Fruit fly (Drosophila melanogaster) whole organism, embryonic: ENCODE measurements around the gene meigo.

ENCODE experiments used
- Abd-B ChIP-seq: fragments of 200-800 bp; sonication (Bioruptor generic); optimal IDR thresholded peaks from 2 replicates; lab custom pipeline; 2018; ENCODE audit warnings: missing biosample characterization, mild to moderate bottlenecking, missing genetic modification characterization, moderate library complexity
- CG12155 ChIP-seq: fragments of 200-800 bp; sonication (Bioruptor generic); optimal IDR thresholded peaks from 3 replicates; lab custom pipeline; 2016; ENCODE audit warnings: missing biosample characterization, missing genetic modification characterization
- CG13287 ChIP-seq: fragments of 200-800 bp; sonication (Bioruptor generic); IDR thresholded peaks from 2 replicates; pipeline ENCODE4 v1.3.6; 2022; ENCODE audit warnings: missing biosample characterization, missing genetic modification characterization; ENCODE audit not compliant: partially characterized antibody
- CG13424 ChIP-seq: fragments of 200-800 bp; sonication (Bioruptor generic); optimal IDR thresholded peaks from 2 replicates; lab custom pipeline; 2019; ENCODE audit warnings: missing biosample characterization, mild to moderate bottlenecking, missing genetic modification characterization, moderate library complexity
- CG13894 ChIP-seq: fragments of 200-800 bp; sonication (Bioruptor generic); optimal IDR thresholded peaks from 3 replicates; lab custom pipeline; 2018; ENCODE audit warnings: missing biosample characterization, mild to moderate bottlenecking, missing genetic modification characterization, moderate library complexity
- CG1529 ChIP-seq: fragments of 200-800 bp; sonication (Bioruptor generic); optimal IDR thresholded peaks from 3 replicates; lab custom pipeline; 2018; ENCODE audit warnings: missing biosample characterization, missing genetic modification characterization
- CG1647 ChIP-seq: fragments of 200-800 bp; sonication (Bioruptor generic); optimal IDR thresholded peaks from 3 replicates; lab custom pipeline; 2016; ENCODE audit warnings: missing biosample characterization, missing genetic modification characterization
- CG3065 ChIP-seq: fragments of 200-800 bp; sonication (Bioruptor generic); optimal IDR thresholded peaks from 2 replicates; lab custom pipeline; 2016; ENCODE audit warnings: missing biosample characterization, missing genetic modification characterization
- CG33213 ChIP-seq: fragments of 200-800 bp; sonication (Bioruptor generic); optimal IDR thresholded peaks from 3 replicates; lab custom pipeline; 2016; ENCODE audit warnings: missing biosample characterization, missing genetic modification characterization
- CG3726 ChIP-seq: fragments of 200-800 bp; sonication (Bioruptor generic); IDR thresholded peaks from 3 replicates; pipeline ENCODE4, ENCODE4 v1.3.6; 2022; ENCODE audit warnings: missing biosample characterization, missing genetic modification characterization
- CG43689 ChIP-seq: fragments of 200-800 bp; sonication (Bioruptor generic); IDR thresholded peaks from 2 replicates; pipeline ENCODE4 v1.3.6; 2022; ENCODE audit warnings: missing biosample characterization, missing genetic modification characterization
- CG4854 ChIP-seq: fragments of 200-800 bp; sonication (Bioruptor generic); optimal IDR thresholded peaks from 2 replicates; lab custom pipeline; 2016; ENCODE audit warnings: missing biosample characterization, missing genetic modification characterization, inconsistent platforms
- CG6689 ChIP-seq: fragments of 200-800 bp; sonication (Bioruptor generic); IDR thresholded peaks from 2 replicates; pipeline ENCODE4 v1.3.6; 2022; ENCODE audit warnings: missing biosample characterization, missing genetic modification characterization
- CG7839 ChIP-seq: fragments of 200-800 bp; sonication (Bioruptor generic); optimal IDR thresholded peaks from 3 replicates; lab custom pipeline; 2018; ENCODE audit warnings: missing biosample characterization, mild to moderate bottlenecking, missing genetic modification characterization, moderate library complexity
- CG8478 ChIP-seq: fragments of >200 bp; optimal IDR thresholded peaks from 2 replicates; lab custom pipeline; 2018
- CG9215 ChIP-seq: fragments of 200-800 bp; sonication (Bioruptor generic); IDR thresholded peaks from 2 replicates; pipeline ENCODE4 v1.3.6; 2022; ENCODE audit warnings: missing biosample characterization, missing genetic modification characterization
- CG9817 ChIP-seq: fragments of 200-800 bp; sonication (Bioruptor generic); optimal IDR thresholded peaks from 2 replicates; lab custom pipeline; 2018; ENCODE audit warnings: missing biosample characterization, mild to moderate bottlenecking, missing genetic modification characterization, moderate library complexity
- CG9876 ChIP-seq: fragments of 200-800 bp; sonication (Bioruptor generic); optimal IDR thresholded peaks from 2 replicates; lab custom pipeline; 2016; ENCODE audit warnings: missing biosample characterization, missing genetic modification characterization
- Chrac-16 ChIP-seq: fragments of 200-800 bp; sonication (Bioruptor generic); optimal IDR thresholded peaks from 3 replicates; lab custom pipeline; 2016; ENCODE audit warnings: missing biosample characterization, missing genetic modification characterization
- Dip3 ChIP-seq: fragments of 200-800 bp; sonication (Bioruptor generic); optimal IDR thresholded peaks from 3 replicates; lab custom pipeline; 2016; ENCODE audit warnings: missing biosample characterization, missing genetic modification characterization
- Drgx ChIP-seq: fragments of 200-800 bp; sonication (Bioruptor generic); IDR thresholded peaks from 2 replicates; pipeline ENCODE4 v1.3.6; 2022; ENCODE audit warnings: missing biosample characterization, missing genetic modification characterization
- Elba2 ChIP-seq: fragments of 200-800 bp; sonication (Bioruptor generic); optimal IDR thresholded peaks from 3 replicates; lab custom pipeline; 2016; ENCODE audit warnings: missing biosample characterization, missing genetic modification characterization
- Gug ChIP-seq: fragments of 200-800 bp; sonication (Bioruptor generic); IDR thresholded peaks from 4 replicates; pipeline ENCODE4 v1.3.6; 2022; ENCODE audit warnings: missing biosample characterization, missing genetic modification characterization
- Hmr ChIP-seq: fragments of 200-800 bp; sonication (Bioruptor generic); optimal IDR thresholded peaks from 3 replicates; lab custom pipeline; 2017; ENCODE audit warnings: mild to moderate bottlenecking, missing biosample characterization, missing genetic modification reagents, missing genetic modification characterization
- Hr51 ChIP-seq, 2 experiments: fragments of 200-800 bp; sonication (Bioruptor generic); optimal IDR thresholded peaks; 2 replicates in 1 of 2; 3 replicates in 1 of 2; lab custom pipeline; 2016 to 2018; ENCODE audit warnings: missing biosample characterization in 2 of 2, missing genetic modification characterization in 2 of 2, mild to moderate bottlenecking in 1 of 2, moderate library complexity in 1 of 2
- Lhr ChIP-seq: fragments of 200-800 bp; sonication (Bioruptor generic); optimal IDR thresholded peaks from 3 replicates; lab custom pipeline; 2017; ENCODE audit warnings: mild to moderate bottlenecking, missing biosample characterization, missing genetic modification reagents, missing genetic modification characterization
- Lim3 ChIP-seq: fragments of 200-800 bp; sonication (Bioruptor generic); IDR thresholded peaks from 2 replicates; pipeline ENCODE4 v1.3.6; 2022; ENCODE audit warnings: missing biosample characterization, missing genetic modification characterization
- Nf-YB ChIP-seq: fragments of 200-800 bp; sonication (Bioruptor generic); optimal IDR thresholded peaks from 3 replicates; lab custom pipeline; 2019; ENCODE audit warnings: missing biosample characterization, mild to moderate bottlenecking, missing genetic modification characterization, moderate library complexity
- Oli ChIP-seq: fragments of 200-800 bp; sonication (Bioruptor generic); optimal IDR thresholded peaks from 2 replicates; lab custom pipeline; 2018; ENCODE audit warnings: missing biosample characterization, mild to moderate bottlenecking, missing genetic modification characterization, moderate library complexity
- Spps ChIP-seq: fragments of 200-800 bp; sonication (Bioruptor generic); optimal IDR thresholded peaks from 2 replicates; lab custom pipeline; 2018; ENCODE audit warnings: missing biosample characterization, mild to moderate bottlenecking, missing genetic modification characterization
- TFAM ChIP-seq: fragments of 200-800 bp; sonication (Bioruptor generic); optimal IDR thresholded peaks from 2 replicates; lab custom pipeline; 2017; ENCODE audit warnings: missing biosample characterization, missing genetic modification characterization, inconsistent platforms
- Tbp ChIP-seq: fragments of >200 bp; optimal IDR thresholded peaks from 2 replicates; lab custom pipeline; 2018; ENCODE audit warnings: missing biosample characterization, missing genetic modification characterization
- abd-A ChIP-seq: fragments of 200-800 bp; sonication (Bioruptor generic); optimal IDR thresholded peaks from 3 replicates; lab custom pipeline; 2019; ENCODE audit warnings: missing biosample characterization, mild to moderate bottlenecking, missing genetic modification characterization, moderate library complexity
- amos ChIP-seq: fragments of 200-800 bp; sonication (Bioruptor generic); IDR thresholded peaks from 2 replicates; pipeline ENCODE4 v1.3.6; 2022; ENCODE audit warnings: missing biosample characterization, missing genetic modification characterization; ENCODE audit not compliant: partially characterized antibody
- bsh ChIP-seq, 2 experiments: fragments of 200-800 bp; sonication (Bioruptor generic); optimal IDR thresholded peaks; 2 replicates each; lab custom pipeline; 2017 to 2018; ENCODE audit warnings: mild to moderate bottlenecking in 2 of 2, missing biosample characterization in 2 of 2, missing genetic modification characterization in 2 of 2, moderate library complexity in 1 of 2
- cad ChIP-seq: fragments of >200 bp; optimal IDR thresholded peaks from 2 replicates; lab custom pipeline; 2017; ENCODE audit warnings: missing biosample characterization, missing genetic modification characterization
- caup ChIP-seq: fragments of 200-800 bp; sonication (Bioruptor generic); optimal IDR thresholded peaks from 3 replicates; lab custom pipeline; 2017; ENCODE audit warnings: missing biosample characterization, mild to moderate bottlenecking, missing genetic modification characterization, moderate library complexity; ENCODE audit not compliant: severe bottlenecking
- dmrt11E ChIP-seq: fragments of 200-800 bp; sonication (Bioruptor generic); optimal IDR thresholded peaks from 3 replicates; lab custom pipeline; 2018; ENCODE audit warnings: missing biosample characterization, mild to moderate bottlenecking, missing genetic modification characterization, moderate library complexity
- eve ChIP-seq, 2 experiments: fragments of >200 bp; optimal IDR thresholded peaks; 2 replicates each; lab custom pipeline; 2017; ENCODE audit warnings: missing biosample characterization in 2 of 2, missing genetic modification characterization in 2 of 2
- exex ChIP-seq: fragments of 200-800 bp; sonication (Bioruptor generic); optimal IDR thresholded peaks from 4 replicates; lab custom pipeline; 2018; ENCODE audit warnings: missing biosample characterization, mild to moderate bottlenecking, missing genetic modification characterization, moderate library complexity
- gem ChIP-seq: fragments of 200-800 bp; sonication (Bioruptor generic); optimal IDR thresholded peaks from 2 replicates; lab custom pipeline; 2019; ENCODE audit warnings: missing biosample characterization, mild to moderate bottlenecking, missing genetic modification characterization, moderate library complexity
- kah ChIP-seq: fragments of 200-800 bp; sonication (Bioruptor generic); optimal IDR thresholded peaks from 2 replicates; lab custom pipeline; 2018; ENCODE audit warnings: missing biosample characterization, mild to moderate bottlenecking, missing genetic modification characterization
- lmd ChIP-seq: fragments of 200-800 bp; sonication (Bioruptor generic); IDR thresholded peaks from 2 replicates; pipeline ENCODE4 v1.3.6; 2022; ENCODE audit warnings: missing biosample characterization, missing genetic modification characterization
- pnt ChIP-seq: fragments of 200-800 bp; sonication (Bioruptor generic); optimal IDR thresholded peaks from 3 replicates; lab custom pipeline; 2016; ENCODE audit warnings: missing biosample characterization, missing genetic modification characterization
- pzg ChIP-seq: fragments of 200-800 bp; sonication (Bioruptor generic); optimal IDR thresholded peaks from 3 replicates; lab custom pipeline; 2018; ENCODE audit warnings: missing biosample characterization, mild to moderate bottlenecking, missing genetic modification characterization, moderate library complexity
- schlank ChIP-seq: fragments of 200-800 bp; sonication (Bioruptor generic); optimal IDR thresholded peaks from 2 replicates; lab custom pipeline; 2018; ENCODE audit warnings: missing biosample characterization, mild to moderate bottlenecking, missing genetic modification characterization
- stc ChIP-seq: fragments of 200-800 bp; sonication (Bioruptor generic); IDR thresholded peaks from 2 replicates; pipeline ENCODE4 v1.3.6; 2022; ENCODE audit warnings: missing biosample characterization, missing genetic modification characterization
- trh ChIP-seq: fragments of 200-800 bp; sonication (Bioruptor generic); optimal IDR thresholded peaks from 2 replicates; lab custom pipeline; 2016; ENCODE audit warnings: missing biosample characterization, missing genetic modification characterization
- zen ChIP-seq: fragments of 200-800 bp; sonication (Bioruptor generic); optimal IDR thresholded peaks from 3 replicates; lab custom pipeline; 2018; ENCODE audit warnings: missing biosample characterization, mild to moderate bottlenecking, missing genetic modification characterization, moderate library complexity

meigo gene

DNA sequence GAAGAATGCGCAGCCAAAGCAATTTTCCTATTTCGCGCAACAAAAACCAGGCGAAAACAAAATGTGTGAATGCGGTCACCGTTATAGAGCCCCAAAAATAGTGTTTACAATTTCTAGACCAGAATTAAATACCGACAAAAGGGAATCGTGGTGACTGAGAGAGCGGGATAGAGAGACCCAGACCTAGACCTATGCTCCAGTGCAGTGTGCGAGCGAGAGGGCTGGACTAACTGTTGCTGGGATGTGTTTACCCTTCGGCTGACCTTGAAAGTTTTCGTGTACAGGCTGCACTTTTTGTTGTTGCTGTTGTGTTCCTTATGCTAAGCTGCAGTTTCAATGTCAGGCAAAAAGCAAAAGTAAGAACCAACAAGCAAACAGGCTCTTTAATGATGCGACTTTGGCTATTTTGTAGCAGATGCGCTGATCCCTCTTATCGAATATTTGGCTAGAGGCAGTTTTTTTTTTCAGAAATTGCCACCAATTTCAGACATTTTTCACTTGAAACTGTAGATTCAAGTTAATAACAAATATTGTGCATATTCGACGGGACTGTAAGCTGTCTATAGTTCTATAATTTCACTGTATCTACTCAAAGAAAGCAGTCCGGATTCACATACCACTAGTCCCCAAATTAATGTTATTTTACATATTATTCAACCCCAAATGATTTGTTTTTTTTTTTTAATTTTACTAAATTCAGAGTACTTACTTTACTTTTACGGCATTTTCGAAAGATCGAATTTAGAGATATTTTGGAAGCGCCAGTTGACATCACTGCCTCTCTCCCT, 48.7 kb downstream of the meigo start (continued):
- no peak for TF ChIP-seq Chrac-16 (GFP tag; lab: Kevin White, UChicago)
- peak; percentile 89 for TF ChIP-seq Tbp
- TF ChIP-seq Lhr = no peak
- TF ChIP-seq CG13894 (tag; lab: Kevin White, UChicago) = no peak
- TF ChIP-seq Gug (GFP tag; lab: Robert Waterston, UW) = no peak
- TF ChIP-seq CG6689 (GFP tag; lab: Robert Waterston, UW) = peak; percentile 29; the same call in 1 of the 2 replicates
- TF ChIP-seq amos (GFP tag; lab: Robert Waterston, UW) = no peak
- peak in 1 of 2 experiments; percentile 51 for TF ChIP-seq Hr51 (GFP tag; optimal IDR thresholded peaks at IDR 0.05; lab: Kevin White, UChicago)
- peak; percentile 50 for TF ChIP-seq CG7839 (tag; lab: Kevin White, UChicago)
- no peak for TF ChIP-seq schlank (tag; lab: Kevin White, UChicago)
- 0 out of 2 replicates have a peak, but pooled peaks have one; percentile 15 for TF ChIP-seq CG9215 (GFP tag; lab: Robert Waterston, UW)
- no peak for TF ChIP-seq bsh (GFP tag; optimal IDR thresholded peaks at IDR 0.05; lab: Kevin White, UChicago)
- TF ChIP-seq CG1529 (GFP tag; lab: Kevin White, UChicago) = peak; percentile 11
- no peak for TF ChIP-seq Hmr (GFP tag; lab: Kevin White, UChicago)
- no peak for TF ChIP-seq lmd (GFP tag; lab: Robert Waterston, UW)
- no peak for TF ChIP-seq CG9876 (GFP tag; lab: Kevin White, UChicago)
- TF ChIP-seq Oli (tag; lab: Kevin White, UChicago) = peak; percentile 47
- no peak for TF ChIP-seq TFAM (GFP tag; lab: Kevin White, UChicago)
- no peak for TF ChIP-seq abd-A (tag; lab: Kevin White, UChicago)
- no peak for TF ChIP-seq CG4854 (GFP tag; lab: Kevin White, UChicago)
- TF ChIP-seq CG13424 = peak; percentile 34
- no peak for TF ChIP-seq CG33213 (GFP tag; lab: Kevin White, UChicago)
- no peak for TF ChIP-seq trh (GFP tag; lab: Kevin White, UChicago)
- TF ChIP-seq Abd-B (GFP tag; lab: Kevin White, UChicago) = no peak
- TF ChIP-seq CG3065 (GFP tag; lab: Kevin White, UChicago) = no peak
- TF ChIP-seq pzg = no peak
- peak in 1 of 2 experiments; percentile 55 for TF ChIP-seq eve (GFP tag; optimal IDR thresholded peaks at IDR 0.05; lab: Kevin White, UChicago)
- no peak for TF ChIP-seq Dip3 (GFP tag; lab: Kevin White, UChicago)
- TF ChIP-seq Drgx = no peak
- no peak for TF ChIP-seq Elba2 (GFP tag; lab: Kevin White, UChicago)
- no peak for TF ChIP-seq Lim3 (GFP tag; lab: Robert Waterston, UW)
- TF ChIP-seq zen = no peak
- 0 out of 3 replicates have a peak, but pooled peaks have one; percentile 46 for TF ChIP-seq CG3726 (GFP tag; lab: Robert Waterston, UW)
- TF ChIP-seq pnt = no peak
- TF ChIP-seq CG8478 (lab: Kevin White, UChicago) = no peak
- TF ChIP-seq Spps = no peak
- no peak for TF ChIP-seq Nf-YB (GFP tag; lab: Kevin White, UChicago)
- no peak for TF ChIP-seq CG12155
- TF ChIP-seq CG43689 (GFP tag; lab: Robert Waterston, UW) = no peak
- TF ChIP-seq CG9817 (tag; lab: Kevin White, UChicago) = no peak
- no peak for TF ChIP-seq CG13287 (GFP tag; lab: Robert Waterston, UW)
- peak; percentile 32 for TF ChIP-seq dmrt11E (tag; lab: Kevin White, UChicago)
- TF ChIP-seq caup (GFP tag; lab: Kevin White, UChicago) = peak; percentile 51
- no peak for TF ChIP-seq CG1647 (GFP tag; lab: Kevin White, UChicago)
- TF ChIP-seq cad (GFP tag; lab: Kevin White, UChicago) = no peak
- peak; percentile 49 for TF ChIP-seq gem (tag; lab: Kevin White, UChicago)
- no peak for TF ChIP-seq stc
- TF ChIP-seq exex (tag; lab: Kevin White, UChicago) = no peak
- no peak for TF ChIP-seq kah
